ENCODE assay signal across 2 worm cellular contexts in genomic region chrX:11546445-11547275, ce11.
TF ChIP-seq lines count a peak whose summit lies in the region.

Gene selt-1.1, minus strand, starts transcription at chrX:11546495.

TF ChIP-seq in whole organism, L4 larva, 104 proteins besides CTCF, POLR2A, EP300 and RAD21 (continued from another document):
- TF ChIP-seq lin-15B (tag; optimal IDR thresholded peaks at IDR 0.05; lab: Kevin White, UChicago) = no peak
- TF ChIP-seq F37D6.2 (tag; optimal IDR thresholded peaks at IDR 0.05; lab: Kevin White, UChicago) = no peak
- no peak for TF ChIP-seq nhr-111 (GFP tag; optimal IDR thresholded peaks at IDR 0.05; lab: Kevin White, UChicago)
- TF ChIP-seq daf-12 (tag; optimal IDR thresholded peaks at IDR 0.05; lab: Kevin White, UChicago) = no peak
- TF ChIP-seq F10B5.3 (tag; optimal IDR thresholded peaks at IDR 0.05; lab: Kevin White, UChicago) = peak; percentile 44
- no peak for TF ChIP-seq T20F7.1 (GFP tag; optimal IDR thresholded peaks at IDR 0.05; lab: Kevin White, UChicago)
- TF ChIP-seq lin-39 (tag; optimal IDR thresholded peaks at IDR 0.05; lab: Kevin White, UChicago) = no peak
- TF ChIP-seq spr-3 (GFP tag; optimal IDR thresholded peaks at IDR 0.05; lab: Kevin White, UChicago) = no peak
- TF ChIP-seq R02D3.7 (tag; optimal IDR thresholded peaks at IDR 0.05; lab: Kevin White, UChicago) = no peak
- TF ChIP-seq madf-9 (GFP tag; conservative IDR thresholded peaks at IDR 0.05; lab: Robert Waterston, UW) = 0 out of 2 replicates have a peak, but pooled peaks have one; percentile 52
- no peak for TF ChIP-seq skn-1 (tag; optimal IDR thresholded peaks at IDR 0.05; lab: Kevin White, UChicago)
- no peak for TF ChIP-seq D1046.2 (GFP tag; IDR thresholded peaks at IDR 0.05; lab: Robert Waterston, UW)
- 0 out of 2 replicates have a peak, but pooled peaks have one; percentile 32 for TF ChIP-seq ceh-20 (GFP tag; IDR thresholded peaks at IDR 0.05; lab: Robert Waterston, UW)
- no peak for TF ChIP-seq daf-16 (GFP tag; optimal IDR thresholded peaks at IDR 0.05; lab: Kevin White, UChicago)
- peak; percentile 73 for TF ChIP-seq daf-16 (tag; optimal IDR thresholded peaks at IDR 0.05; lab: Kevin White, UChicago)
- peak; percentile 75 for TF ChIP-seq dmd-6 (GFP tag; IDR thresholded peaks at IDR 0.05; lab: Robert Waterston, UW)
- TF ChIP-seq unc-62 (GFP tag; optimal IDR thresholded peaks at IDR 0.05 in 1 of 2; lab: Kevin White, UChicago) = peak in 1 of 2 experiments; percentile 19
- TF ChIP-seq unc-62 (tag; optimal IDR thresholded peaks at IDR 0.05; lab: Kevin White, UChicago) = no peak
- TF ChIP-seq nhr-41 (GFP tag; IDR thresholded peaks at IDR 0.05; lab: Robert Waterston, UW) = no peak
- TF ChIP-seq lin-13 (GFP tag; optimal IDR thresholded peaks at IDR 0.05; lab: Kevin White, UChicago) = peak; percentile 68
- peak; percentile 77 for TF ChIP-seq mxl-3 (GFP tag; optimal IDR thresholded peaks at IDR 0.05; lab: Kevin White, UChicago)
- no peak for TF ChIP-seq lin-38 (GFP tag; IDR thresholded peaks at IDR 0.05; lab: Robert Waterston, UW)
- TF ChIP-seq mxl-2 (GFP tag; conservative IDR thresholded peaks at IDR 0.05; lab: Robert Waterston, UW) = no peak
- peak; percentile 22 for TF ChIP-seq pqm-1 (tag; optimal IDR thresholded peaks at IDR 0.05; lab: Kevin White, UChicago)
- TF ChIP-seq hmg-1.1 (GFP tag; IDR thresholded peaks at IDR 0.05; lab: Robert Waterston, UW) = peak; percentile 63
- no peak for TF ChIP-seq aha-1 (tag; lab: Kevin White, UChicago)
- TF ChIP-seq mes-2 (tag; optimal IDR thresholded peaks at IDR 0.05; lab: Kevin White, UChicago; ENCODE audit: poor library complexity, severe bottlenecking) = peak; percentile 73
- TF ChIP-seq Y48G9A.11 (GFP tag; IDR thresholded peaks at IDR 0.05; lab: Robert Waterston, UW) = no peak
- TF ChIP-seq set-16 (GFP tag; IDR thresholded peaks at IDR 0.05; lab: Robert Waterston, UW) = no peak
- no peak for TF ChIP-seq zfp-2 (tag; optimal IDR thresholded peaks at IDR 0.05; lab: Kevin White, UChicago)
- 0 out of 2 replicates have a peak, but pooled peaks have one; percentile 49 for TF ChIP-seq nhr-42 (GFP tag; IDR thresholded peaks at IDR 0.05; lab: Robert Waterston, UW)
- peak; percentile 83 for TF ChIP-seq dve-1 (tag; optimal IDR thresholded peaks at IDR 0.05; lab: Kevin White, UChicago; ENCODE audit: insufficient read depth)
- TF ChIP-seq duxl-1 (tag; optimal IDR thresholded peaks at IDR 0.05; lab: Kevin White, UChicago; ENCODE audit: poor library complexity) = peak; percentile 40
- TF ChIP-seq hif-1 (tag; optimal IDR thresholded peaks at IDR 0.05; lab: Kevin White, UChicago) = peak in 1 of 2 experiments; percentile 52
- peak; percentile 14 for TF ChIP-seq spr-1 (tag; optimal IDR thresholded peaks at IDR 0.05; lab: Kevin White, UChicago)
- TF ChIP-seq lsy-2 (tag; optimal IDR thresholded peaks at IDR 0.05; lab: Kevin White, UChicago) = peak in 1 of 2 experiments; percentile 33
- TF ChIP-seq ces-1 (GFP tag; optimal IDR thresholded peaks at IDR 0.05; lab: Kevin White, UChicago) = no peak
- TF ChIP-seq mep-1 (tag; optimal IDR thresholded peaks at IDR 0.05; lab: Kevin White, UChicago) = peak; percentile 84
- peak; percentile 42; the same call in 1 of the 2 replicates for TF ChIP-seq T26A8.4 (GFP tag; IDR thresholded peaks at IDR 0.05; lab: Robert Waterston, UW)
- 0 out of 4 replicates have a peak, but pooled peaks of 1 of the 2 experiments have one; percentile 4 for TF ChIP-seq madf-5 (GFP tag; IDR thresholded peaks at IDR 0.05; lab: Robert Waterston, UW)
- peak; percentile 48; the same call in 1 of the 2 replicates for TF ChIP-seq tra-1 (GFP tag; IDR thresholded peaks at IDR 0.05; lab: Robert Waterston, UW)
- peak; percentile 39 for TF ChIP-seq ztf-7 (tag; optimal IDR thresholded peaks at IDR 0.05; lab: Kevin White, UChicago)
- peak; percentile 35 for TF ChIP-seq nhr-77 (tag; optimal IDR thresholded peaks at IDR 0.05; lab: Kevin White, UChicago)
- TF ChIP-seq rbr-2 (tag; optimal IDR thresholded peaks at IDR 0.05; lab: Kevin White, UChicago) = peak; percentile 67

TF ChIP-seq in whole organism, late embryonic, 69 proteins besides CTCF, POLR2A, EP300 and RAD21 (continued from another document):
- no peak for TF ChIP-seq pqm-1 (tag; optimal IDR thresholded peaks at IDR 0.05; lab: Kevin White, UChicago)
- no peak for TF ChIP-seq hlh-6 (tag; optimal IDR thresholded peaks at IDR 0.05; lab: Kevin White, UChicago)
- peak; percentile 54 for TF ChIP-seq ceh-22 (tag; optimal IDR thresholded peaks at IDR 0.05; lab: Kevin White, UChicago)
- no peak for TF ChIP-seq fkh-10 (GFP tag; optimal IDR thresholded peaks at IDR 0.05; lab: Kevin White, UChicago)
- no peak for TF ChIP-seq zip-5 (tag; optimal IDR thresholded peaks at IDR 0.05; lab: Kevin White, UChicago)
- no peak for TF ChIP-seq pros-1 (tag; optimal IDR thresholded peaks at IDR 0.05; lab: Kevin White, UChicago)
- no peak for TF ChIP-seq pat-9 (tag; optimal IDR thresholded peaks at IDR 0.05; lab: Kevin White, UChicago)
- no peak for TF ChIP-seq hlh-13 (GFP tag; optimal IDR thresholded peaks at IDR 0.05; lab: Kevin White, UChicago)
- TF ChIP-seq ceh-48 (tag; optimal IDR thresholded peaks at IDR 0.05; lab: Kevin White, UChicago) = peak; percentile 83
- TF ChIP-seq fax-1 (tag; optimal IDR thresholded peaks at IDR 0.05; lab: Kevin White, UChicago) = peak; percentile 32
- TF ChIP-seq unc-86 (tag; optimal IDR thresholded peaks at IDR 0.05; lab: Kevin White, UChicago) = no peak
- TF ChIP-seq sox-4 (tag; optimal IDR thresholded peaks at IDR 0.05; lab: Kevin White, UChicago) = no peak
- TF ChIP-seq che-1 (tag; optimal IDR thresholded peaks at IDR 0.05; lab: Kevin White, UChicago) = no peak
- no peak for TF ChIP-seq pha-2 (tag; optimal IDR thresholded peaks at IDR 0.05; lab: Kevin White, UChicago)
- no peak for TF ChIP-seq nhr-11 (tag; optimal IDR thresholded peaks at IDR 0.05; lab: Kevin White, UChicago)
- TF ChIP-seq unc-55 (GFP tag; optimal IDR thresholded peaks at IDR 0.05; lab: Kevin White, UChicago) = peak; percentile 45
- no peak for TF ChIP-seq sdc-2 (tag; optimal IDR thresholded peaks at IDR 0.05; lab: Kevin White, UChicago)
- no peak for TF ChIP-seq ama-1 (optimal IDR thresholded peaks at IDR 0.05; lab: Kevin White, UChicago)
- no peak for TF ChIP-seq mec-3 (tag; optimal IDR thresholded peaks at IDR 0.05; lab: Kevin White, UChicago; ENCODE audit: borderline replicate concordance)
- no peak for TF ChIP-seq F13H6.1 (tag; optimal IDR thresholded peaks at IDR 0.05; lab: Kevin White, UChicago)
- peak; percentile 51 for TF ChIP-seq elt-2 (tag; optimal IDR thresholded peaks at IDR 0.05; lab: Kevin White, UChicago)
- TF ChIP-seq dmd-4 (tag; optimal IDR thresholded peaks at IDR 0.05; lab: Kevin White, UChicago; ENCODE audit: borderline replicate concordance) = no peak
- no peak for TF ChIP-seq C08G9.2 (tag; optimal IDR thresholded peaks at IDR 0.05; lab: Kevin White, UChicago)
- TF ChIP-seq ref-2 (tag; optimal IDR thresholded peaks at IDR 0.05; lab: Kevin White, UChicago) = peak; percentile 64
- no peak for TF ChIP-seq elt-4 (tag; optimal IDR thresholded peaks at IDR 0.05; lab: Kevin White, UChicago)
- TF ChIP-seq nhr-232 (tag; optimal IDR thresholded peaks at IDR 0.05; lab: Kevin White, UChicago) = no peak
- no peak for TF ChIP-seq hlh-15 (tag; optimal IDR thresholded peaks at IDR 0.05; lab: Kevin White, UChicago)
- no peak for TF ChIP-seq lim-6 (tag; optimal IDR thresholded peaks at IDR 0.05; lab: Kevin White, UChicago)
- no peak for TF ChIP-seq hlh-8 (tag; optimal IDR thresholded peaks at IDR 0.05; lab: Kevin White, UChicago)
- TF ChIP-seq pha-4 (tag; optimal IDR thresholded peaks at IDR 0.05; lab: Kevin White, UChicago) = no peak
- TF ChIP-seq ceh-31 (tag; optimal IDR thresholded peaks at IDR 0.05; lab: Kevin White, UChicago) = peak; percentile 85
- no peak for TF ChIP-seq T23F11.4 (GFP tag; optimal IDR thresholded peaks at IDR 0.05; lab: Kevin White, UChicago)
- TF ChIP-seq unc-3 (GFP tag; conservative IDR thresholded peaks at IDR 0.05; lab: Robert Waterston, UW) = no peak
- no peak for TF ChIP-seq unc-3 (tag; optimal IDR thresholded peaks at IDR 0.05; lab: Kevin White, UChicago)
- TF ChIP-seq npax-4 (tag; optimal IDR thresholded peaks at IDR 0.05; lab: Kevin White, UChicago) = no peak
- TF ChIP-seq syd-9 (tag; optimal IDR thresholded peaks at IDR 0.05; lab: Kevin White, UChicago) = peak; percentile 8
- no peak for TF ChIP-seq Y22D7AL.16 (tag; optimal IDR thresholded peaks at IDR 0.05; lab: Kevin White, UChicago)
- TF ChIP-seq ceh-30 (tag; optimal IDR thresholded peaks at IDR 0.05; lab: Kevin White, UChicago) = no peak
- no peak for TF ChIP-seq ceh-19 (GFP tag; optimal IDR thresholded peaks at IDR 0.05; lab: Kevin White, UChicago)
- no peak for TF ChIP-seq fkh-6 (tag; optimal IDR thresholded peaks at IDR 0.05; lab: Kevin White, UChicago)
- TF ChIP-seq madf-2 (tag; optimal IDR thresholded peaks at IDR 0.05; lab: Kevin White, UChicago) = peak; percentile 13
- TF ChIP-seq ceh-24 (tag; optimal IDR thresholded peaks at IDR 0.05; lab: Kevin White, UChicago) = no peak
